Fruit fly (Drosophila melanogaster): ENCODE data around the gene Pfdn4.

DNA sequence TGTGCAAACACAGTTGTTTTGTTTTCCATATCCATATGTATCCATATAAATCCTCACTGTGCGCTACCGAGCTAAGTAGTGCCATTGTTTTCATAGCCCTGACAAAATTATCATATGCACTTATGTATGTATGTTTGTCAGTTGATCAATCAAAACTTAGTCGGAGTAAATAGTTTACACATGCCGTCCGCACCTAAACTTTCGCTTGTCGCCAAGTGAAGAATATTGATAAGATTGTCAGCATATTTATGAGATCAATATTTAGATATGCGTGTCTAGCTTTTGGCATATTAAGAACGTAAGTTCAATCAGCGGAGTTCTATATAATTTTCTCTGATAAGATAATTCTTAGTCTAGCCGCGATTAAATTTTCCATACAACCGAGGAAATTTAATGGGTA is 18.8 kb downstream of the Pfdn4 start:
- TF ChIP-seq fkh (GFP tag; optimal IDR thresholded peaks at IDR 0.05) (peak; percentile 65), net (GFP tag; optimal IDR thresholded peaks at IDR 0.05) (no peak), CG1621 (tag; optimal IDR thresholded peaks at IDR 0.05) (no peak), CG10631 (GFP tag; optimal IDR thresholded peaks at IDR 0.05) (no peak), CG6276 (GFP tag; optimal IDR thresholded peaks at IDR 0.05) (no peak), CG31627 (GFP tag; optimal IDR thresholded peaks at IDR 0.05) (no peak)
